Worm (Caenorhabditis elegans): ENCODE results near the gene Y9C2UA.1.

Gene Y9C2UA.1

DNA sequence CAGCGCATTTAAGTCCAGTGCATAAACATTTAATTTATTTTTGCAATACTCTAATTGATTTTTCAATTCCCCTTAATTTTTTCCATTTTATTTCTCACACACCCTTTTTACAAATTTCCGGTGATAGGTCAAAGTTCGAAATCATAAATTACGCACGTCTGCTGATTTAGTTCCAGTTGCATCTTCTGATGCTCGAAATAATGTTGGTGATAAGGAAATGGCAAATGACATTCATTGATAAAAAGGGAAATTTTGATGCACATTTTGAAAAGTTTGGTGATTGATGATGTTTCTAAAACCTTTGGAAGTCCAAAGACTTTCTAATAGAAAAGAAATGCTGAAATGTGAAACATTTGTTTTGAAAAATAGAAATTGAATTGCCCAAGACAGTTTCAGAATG is 17.7 kb downstream of the Y9C2UA.1 start (continued):
- TF ChIP-seq ceh-28 (tag; optimal IDR thresholded peaks at IDR 0.05): no peak
- TF ChIP-seq lin-15B (tag; optimal IDR thresholded peaks at IDR 0.05): no peak
- TF ChIP-seq daf-8 (GFP tag; IDR thresholded peaks at IDR 0.05): no peak
- no peak for TF ChIP-seq zip-11 (GFP tag; IDR thresholded peaks at IDR 0.05)
- peak; percentile 75 for TF ChIP-seq dve-1 (tag; optimal IDR thresholded peaks at IDR 0.05; ENCODE audit: insufficient read depth)
- TF ChIP-seq lin-13 (GFP tag; optimal IDR thresholded peaks at IDR 0.05): no peak

DNA sequence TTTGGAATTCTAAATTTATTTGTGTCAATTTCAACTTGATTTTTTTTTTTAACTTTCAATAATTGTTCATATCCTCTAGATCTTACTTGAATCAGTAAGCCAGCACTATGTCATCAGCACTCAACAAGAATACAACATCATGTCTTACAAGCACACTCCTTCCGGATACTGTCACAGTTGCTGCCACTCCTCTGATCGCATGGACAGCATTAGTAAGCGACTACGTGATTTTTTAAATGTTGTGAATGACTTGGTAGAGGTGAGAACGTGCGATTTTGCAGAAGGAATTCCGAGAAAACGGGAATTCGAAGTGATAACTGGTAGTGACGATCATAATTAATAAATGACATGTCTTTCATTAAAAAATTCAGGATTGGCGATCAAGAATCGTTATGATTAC is 18.6 kb downstream of the Y9C2UA.1 start, which contains the start of gene oac-54:
TSS of gene oac-54 (plus strand) at position 83 of the 400 bp plus-strand sequence.
- peak; percentile 95 for TF ChIP-seq aha-1 (tag)
- TF ChIP-seq dmd-6 (GFP tag; IDR thresholded peaks at IDR 0.05): peak; percentile 39
- peak; percentile 4 to 65 for TF ChIP-seq hif-1 (tag; optimal IDR thresholded peaks at IDR 0.05)
- TF ChIP-seq ces-1 (GFP tag; optimal IDR thresholded peaks at IDR 0.05): no peak

DNA sequence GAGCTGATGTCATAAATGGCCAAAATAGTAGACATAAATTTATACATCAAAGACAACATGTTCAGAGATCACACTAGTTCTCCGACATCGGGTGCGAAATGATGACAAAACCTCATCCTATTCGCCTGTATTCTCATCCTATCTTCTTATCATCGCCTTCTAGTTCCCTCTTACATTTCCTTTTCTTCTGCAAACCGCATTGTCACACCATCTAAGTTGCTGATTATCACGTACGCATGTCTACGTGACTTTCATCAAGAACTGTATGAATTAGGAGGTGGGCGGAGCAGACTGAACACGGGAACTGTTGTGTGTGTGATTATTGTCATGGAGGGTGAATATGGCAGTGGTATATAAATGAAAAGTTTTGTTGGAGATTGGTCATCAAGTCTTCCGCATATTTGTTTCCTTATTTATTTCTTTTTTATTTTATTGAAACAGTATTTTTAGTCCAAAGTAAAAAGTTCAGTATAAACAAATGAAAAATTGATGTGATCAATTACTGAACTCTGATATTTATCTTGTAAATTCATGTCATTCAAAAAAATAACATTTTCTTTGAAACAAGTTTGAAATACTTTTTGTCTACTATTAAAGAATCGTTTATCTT is 20.9 kb downstream of the Y9C2UA.1 start:
- no peak for TF ChIP-seq D1046.2 (GFP tag; IDR thresholded peaks at IDR 0.05)
- TF ChIP-seq F10B5.3 (tag; optimal IDR thresholded peaks at IDR 0.05): no peak
- no peak for TF ChIP-seq dpl-1 (GFP tag; optimal IDR thresholded peaks at IDR 0.05)
- TF ChIP-seq dve-1 (tag; optimal IDR thresholded peaks at IDR 0.05; ENCODE audit: insufficient read depth): peak; percentile 77
- TF ChIP-seq pqm-1 (tag; optimal IDR thresholded peaks at IDR 0.05): no peak
- peak; percentile 35 for TF ChIP-seq nhr-76 (tag; optimal IDR thresholded peaks at IDR 0.05)
- no peak for TF ChIP-seq daf-19 (GFP tag; conservative IDR thresholded peaks at IDR 0.05)
- peak; percentile 54; the same call in 1 of the 2 replicates for TF ChIP-seq tra-1 (GFP tag; IDR thresholded peaks at IDR 0.05)
- no peak for TF ChIP-seq daf-12 (tag; optimal IDR thresholded peaks at IDR 0.05)
- TF ChIP-seq php-3 (GFP tag; IDR thresholded peaks at IDR 0.05): 0 out of 2 replicates have a peak, but pooled peaks have one; percentile 29
- TF ChIP-seq jun-1 (tag; optimal IDR thresholded peaks at IDR 0.05): no peak
- peak; percentile 20 for TF ChIP-seq cey-2 (tag; optimal IDR thresholded peaks at IDR 0.05; ENCODE audit: borderline replicate concordance, insufficient read depth)
- TF ChIP-seq gei-8 (GFP tag; optimal IDR thresholded peaks at IDR 0.05): no peak
- TF ChIP-seq nhr-102 (tag; optimal IDR thresholded peaks at IDR 0.05): peak; percentile 27
- TF ChIP-seq lin-1 (GFP tag; IDR thresholded peaks at IDR 0.05): no peak; the same call in 1 of the 2 replicates
- TF ChIP-seq F44E2.7 (GFP tag; IDR thresholded peaks at IDR 0.05): no peak
- no peak for TF ChIP-seq F37D6.2 (tag; optimal IDR thresholded peaks at IDR 0.05)
- TF ChIP-seq daf-8 (GFP tag; IDR thresholded peaks at IDR 0.05): no peak
- no peak for TF ChIP-seq ces-1 (GFP tag; optimal IDR thresholded peaks at IDR 0.05)
- TF ChIP-seq unc-62 (GFP tag; optimal IDR thresholded peaks at IDR 0.05 in 1 of 2): peak in 1 of 2 experiments; percentile 62
- TF ChIP-seq unc-62 (tag; optimal IDR thresholded peaks at IDR 0.05): no peak
- no peak for TF ChIP-seq dmd-8 (GFP tag; IDR thresholded peaks at IDR 0.05)
- TF ChIP-seq hif-1 (tag; optimal IDR thresholded peaks at IDR 0.05): peak; percentile 99
- TF ChIP-seq mdl-1 (tag; optimal IDR thresholded peaks at IDR 0.05): peak in 1 of 2 experiments; percentile 79
- no peak for TF ChIP-seq spr-3 (GFP tag; optimal IDR thresholded peaks at IDR 0.05)
- TF ChIP-seq mxl-3 (GFP tag; optimal IDR thresholded peaks at IDR 0.05): peak; percentile 83
- no peak for TF ChIP-seq nhr-10 (tag; optimal IDR thresholded peaks at IDR 0.05)
- TF ChIP-seq madf-5 (GFP tag; IDR thresholded peaks at IDR 0.05): no peak
- TF ChIP-seq snpc-1.2 (GFP tag; IDR thresholded peaks at IDR 0.05): no peak
- peak; percentile 92 for TF ChIP-seq nhr-48 (tag; optimal IDR thresholded peaks at IDR 0.05)
- TF ChIP-seq T26A8.4 (GFP tag; IDR thresholded peaks at IDR 0.05): no peak
- TF ChIP-seq mes-2 (tag; optimal IDR thresholded peaks at IDR 0.05; ENCODE audit: poor library complexity, severe bottlenecking): peak; percentile 2
- no peak for TF ChIP-seq daf-16 (GFP tag; optimal IDR thresholded peaks at IDR 0.05)
- peak; percentile 43 for TF ChIP-seq daf-16 (tag; optimal IDR thresholded peaks at IDR 0.05)
- TF ChIP-seq Y75B8A.6 (GFP tag; IDR thresholded peaks at IDR 0.05): no peak
- no peak for TF ChIP-seq hmg-1.1 (GFP tag; IDR thresholded peaks at IDR 0.05)
- TF ChIP-seq F49E8.2 (tag; optimal IDR thresholded peaks at IDR 0.05; ENCODE audit: borderline replicate concordance): no peak
- peak; percentile 84 for TF ChIP-seq nhr-28 (tag; optimal IDR thresholded peaks at IDR 0.05)
- TF ChIP-seq saeg-2 (GFP tag; IDR thresholded peaks at IDR 0.05): no peak
- TF ChIP-seq zfp-3 (GFP tag; conservative IDR thresholded peaks at IDR 0.05): no peak
